Worm (Caenorhabditis elegans) whole organism, L4 larva: ENCODE measurements around the gene F23A7.3.
A peak's percentile ranks its signal among the peaks of the same experiment; 100 is the strongest.

ENCODE experiments used
- F37D6.2 ChIP-seq: sonication (generic microtip); optimal IDR thresholded peaks from 2 replicates; lab custom pipeline; 2016; ENCODE audit warnings: mild to moderate bottlenecking, missing genetic modification characterization, missing compliant biosample characterization
- R02D3.7 ChIP-seq: fragments of 150-350 bp; sonication (generic microtip); optimal IDR thresholded peaks from 3 replicates; lab custom pipeline; 2014; ENCODE audit warnings: missing biosample characterization, missing genetic modification characterization
- T20F7.1 ChIP-seq: fragments of 200-800 bp; sonication (Bioruptor generic); optimal IDR thresholded peaks from 2 replicates; lab custom pipeline; 2018; ENCODE audit warnings: mild to moderate bottlenecking, missing genetic modification characterization, missing compliant biosample characterization
- T26A8.4 ChIP-seq: fragments of 200-800 bp; sonication (Bioruptor generic); IDR thresholded peaks from 2 replicates; pipeline ENCODE4 v1.3.6; 2022; ENCODE audit warnings: missing genetic modification characterization, missing compliant biosample characterization
- Y48G9A.11 ChIP-seq: fragments of 200-800 bp; sonication (Bioruptor generic); IDR thresholded peaks from 2 replicates; pipeline ENCODE4 v1.3.6; 2022; ENCODE audit warnings: missing genetic modification reagents, missing genetic modification characterization, missing compliant biosample characterization
- Y5F2A.4 ChIP-seq: fragments of 200-800 bp; sonication (Bioruptor generic); optimal IDR thresholded peaks from 2 replicates; lab custom pipeline; 2018; ENCODE audit warnings: mild to moderate bottlenecking, missing genetic modification characterization, missing compliant biosample characterization
- Y75B8A.6 ChIP-seq: fragments of 200-800 bp; sonication (Bioruptor generic); IDR thresholded peaks from 2 replicates; pipeline ENCODE4 v1.3.6; 2022; ENCODE audit warnings: missing genetic modification reagents, missing genetic modification characterization, missing compliant biosample characterization
- aly-2 ChIP-seq: sonication (generic microtip); optimal IDR thresholded peaks from 2 replicates; lab custom pipeline; 2018; ENCODE audit warnings: missing biosample characterization, missing genetic modification characterization
- arid-1 ChIP-seq: fragments of 200-800 bp; sonication (Bioruptor generic); conservative IDR thresholded peaks from 2 replicates; pipeline ENCODE4 v1.3.6; 2022; ENCODE audit warnings: missing genetic modification reagents, missing genetic modification characterization, missing compliant biosample characterization
- ceh-20 ChIP-seq: fragments of 200-800 bp; sonication (Bioruptor generic); IDR thresholded peaks from 2 replicates; pipeline ENCODE4 v1.3.6; 2022; ENCODE audit warnings: missing genetic modification reagents, missing genetic modification characterization, missing compliant biosample characterization
- ceh-62 ChIP-seq: sonication (generic microtip); optimal IDR thresholded peaks from 2 replicates; lab custom pipeline; 2017; ENCODE audit warnings: missing biosample characterization, missing genetic modification characterization
- ceh-82 ChIP-seq: sonication (generic microtip); optimal IDR thresholded peaks from 2 replicates; lab custom pipeline; 2017; ENCODE audit warnings: missing biosample characterization, missing genetic modification characterization
- daf-12 ChIP-seq: fragments of 150-350 bp; optimal IDR thresholded peaks from 2 replicates; lab custom pipeline; 2014; ENCODE audit warnings: missing biosample characterization, missing genetic modification reagents, missing genetic modification characterization
- daf-16 ChIP-seq, 3 experiments: sonication (generic microtip); optimal IDR thresholded peaks; 2 replicates each; lab custom pipeline; 2016 to 2017; ENCODE audit warnings: missing genetic modification characterization in 3 of 3, missing genetic modification reagents in 3 of 3, mild to moderate bottlenecking in 2 of 3, missing compliant biosample characterization in 2 of 3, missing biosample characterization in 1 of 3, moderate library complexity in 1 of 3
- dmd-9 ChIP-seq: fragments of 200-800 bp; sonication (Bioruptor generic); IDR thresholded peaks from 2 replicates; pipeline ENCODE4 v1.3.6; 2022; ENCODE audit warnings: missing genetic modification reagents, missing genetic modification characterization, missing compliant biosample characterization
- dpl-1 ChIP-seq: fragments of 150-350 bp; optimal IDR thresholded peaks from 2 replicates; lab custom pipeline; 2014; ENCODE audit warnings: missing biosample characterization, missing genetic modification reagents, missing genetic modification characterization
- duxl-1 ChIP-seq: sonication (generic microtip); optimal IDR thresholded peaks from 2 replicates; lab custom pipeline; 2016; ENCODE audit warnings: mild to moderate bottlenecking, missing genetic modification characterization, moderate library complexity, missing compliant biosample characterization; ENCODE audit not compliant: poor library complexity
- dve-1 ChIP-seq: sonication (generic microtip); optimal IDR thresholded peaks from 2 replicates; lab custom pipeline; 2017; ENCODE audit warnings: antibody characterized with exemption, mild to moderate bottlenecking, missing genetic modification characterization, missing compliant biosample characterization; ENCODE audit not compliant: insufficient read depth
- egl-27 ChIP-seq: sonication (generic microtip); optimal IDR thresholded peaks from 3 replicates; lab custom pipeline; 2017; ENCODE audit warnings: missing biosample characterization, missing genetic modification reagents, missing genetic modification characterization
- egl-43 ChIP-seq: fragments of 200-800 bp; sonication (Bioruptor generic); IDR thresholded peaks from 2 replicates; pipeline ENCODE4 v1.3.6; 2022; ENCODE audit warnings: missing genetic modification reagents, missing genetic modification characterization, missing compliant biosample characterization
- fkh-10 ChIP-seq: fragments of 150-350 bp; optimal IDR thresholded peaks from 2 replicates; lab custom pipeline; 2014; ENCODE audit warnings: missing biosample characterization, missing genetic modification reagents, missing genetic modification characterization
- fos-1 ChIP-seq: fragments of 150-350 bp; optimal IDR thresholded peaks from 2 replicates; lab custom pipeline; 2014; ENCODE audit warnings: missing biosample characterization, missing genetic modification characterization
- gei-8 ChIP-seq: fragments of 200-800 bp; sonication (Bioruptor generic); optimal IDR thresholded peaks from 2 replicates; lab custom pipeline; 2018; ENCODE audit warnings: mild to moderate bottlenecking, missing genetic modification characterization, missing compliant biosample characterization
- hlh-11 ChIP-seq: fragments of 200-800 bp; sonication (Bioruptor generic); optimal IDR thresholded peaks from 2 replicates; lab custom pipeline; 2018; ENCODE audit warnings: mild to moderate bottlenecking, missing genetic modification characterization, missing compliant biosample characterization
- hlh-30 ChIP-seq: sonication (generic microtip); optimal IDR thresholded peaks from 2 replicates; lab custom pipeline; 2017; ENCODE audit warnings: antibody characterized with exemption, mild to moderate bottlenecking, missing genetic modification characterization, missing compliant biosample characterization; ENCODE audit not compliant: insufficient read depth
- lim-7 ChIP-seq: fragments of 200-800 bp; sonication (Bioruptor generic); IDR thresholded peaks from 2 replicates; pipeline ENCODE4 v1.3.6; 2022; ENCODE audit warnings: missing genetic modification characterization, missing compliant biosample characterization
- lin-15B ChIP-seq: fragments of 150-350 bp; sonication (generic microtip); optimal IDR thresholded peaks from 3 replicates; lab custom pipeline; 2014; ENCODE audit warnings: missing biosample characterization, missing genetic modification characterization
- lin-29 ChIP-seq: fragments of 200-800 bp; sonication (Bioruptor generic); IDR thresholded peaks from 2 replicates; pipeline ENCODE4 v1.3.6; 2022; ENCODE audit warnings: missing genetic modification reagents, missing genetic modification characterization, missing compliant biosample characterization
- lsy-2 ChIP-seq, 2 experiments: fragments of 150-350 bp in 1 of 2; sonication (generic microtip) in 1 of 2; optimal IDR thresholded peaks; 2 replicates each; lab custom pipeline; 2014 to 2017; ENCODE audit warnings: missing biosample characterization in 2 of 2, missing genetic modification characterization in 2 of 2
- mdl-1 ChIP-seq, 2 experiments: fragments of 150-350 bp in 1 of 2; sonication (generic microtip) in 1 of 2; optimal IDR thresholded peaks; 2 replicates each; lab custom pipeline; 2014 to 2017; ENCODE audit warnings: missing biosample characterization in 2 of 2, missing genetic modification characterization in 2 of 2
- mxl-2 ChIP-seq: fragments of 200-800 bp; sonication (Bioruptor generic); conservative IDR thresholded peaks from 2 replicates; pipeline ENCODE4 v1.3.6; 2022; ENCODE audit warnings: missing genetic modification reagents, missing genetic modification characterization, missing compliant biosample characterization
- nhr-10 ChIP-seq: fragments of 150-350 bp; optimal IDR thresholded peaks from 2 replicates; lab custom pipeline; 2014; ENCODE audit warnings: missing biosample characterization, missing genetic modification characterization
- nhr-237 ChIP-seq: sonication (generic microtip); optimal IDR thresholded peaks from 2 replicates; lab custom pipeline; 2017; ENCODE audit warnings: missing biosample characterization, missing genetic modification characterization
- nhr-41 ChIP-seq: fragments of 200-800 bp; sonication (Bioruptor generic); IDR thresholded peaks from 2 replicates; pipeline ENCODE4 v1.3.6; 2022; ENCODE audit warnings: missing genetic modification reagents, missing genetic modification characterization, missing compliant biosample characterization
- nhr-48 ChIP-seq: sonication (generic microtip); optimal IDR thresholded peaks from 2 replicates; lab custom pipeline; 2016; ENCODE audit warnings: mild to moderate bottlenecking, missing genetic modification characterization, missing compliant biosample characterization
- nhr-6 ChIP-seq: fragments of 150-350 bp; optimal IDR thresholded peaks from 2 replicates; lab custom pipeline; 2014; ENCODE audit warnings: missing biosample characterization, missing genetic modification characterization
- nhr-77 ChIP-seq: fragments of 150-350 bp; optimal IDR thresholded peaks from 2 replicates; lab custom pipeline; 2014; ENCODE audit warnings: missing biosample characterization, missing genetic modification characterization
- pqm-1 ChIP-seq: sonication (generic microtip); optimal IDR thresholded peaks from 2 replicates; lab custom pipeline; 2017; ENCODE audit warnings: missing biosample characterization, missing genetic modification characterization
- saeg-2 ChIP-seq: fragments of 200-800 bp; sonication (Bioruptor generic); IDR thresholded peaks from 2 replicates; pipeline ENCODE4 v1.3.6; 2022; ENCODE audit warnings: missing genetic modification reagents, missing genetic modification characterization, missing compliant biosample characterization
- set-16 ChIP-seq: fragments of 200-800 bp; sonication (Bioruptor generic); IDR thresholded peaks from 2 replicates; pipeline ENCODE4 v1.3.6; 2022; ENCODE audit warnings: missing genetic modification reagents, missing genetic modification characterization, missing compliant biosample characterization
- skn-1 ChIP-seq: fragments of 150-350 bp; optimal IDR thresholded peaks from 2 replicates; lab custom pipeline; 2014; ENCODE audit warnings: missing biosample characterization, missing genetic modification characterization
- snpc-1.2 ChIP-seq: fragments of 200-800 bp; sonication (Bioruptor generic); IDR thresholded peaks from 2 replicates; pipeline ENCODE4 v1.3.6; 2022; ENCODE audit warnings: missing genetic modification reagents, missing genetic modification characterization, missing compliant biosample characterization
- snpc-4 ChIP-seq: fragments of 150-350 bp; optimal IDR thresholded peaks from 2 replicates; lab custom pipeline; 2014; ENCODE audit warnings: missing biosample characterization, missing genetic modification characterization
- spr-1 ChIP-seq: sonication (generic microtip); optimal IDR thresholded peaks from 2 replicates; lab custom pipeline; 2016; ENCODE audit warnings: mild to moderate bottlenecking, missing genetic modification characterization, missing compliant biosample characterization
- unc-130 ChIP-seq: sonication (generic microtip); optimal IDR thresholded peaks from 2 replicates; lab custom pipeline; 2016; ENCODE audit warnings: missing genetic modification reagents, missing genetic modification characterization, missing compliant biosample characterization
- unc-62 ChIP-seq, 3 experiments: fragments of 150-350 bp in 1 of 3; sonication (generic microtip); optimal IDR thresholded peaks in 2 of 3; peaks in 1 of 3; 1 replicate in 1 of 3; 2 replicates in 2 of 3; lab custom pipeline; 2014 to 2017; ENCODE audit warnings: missing biosample characterization in 3 of 3, missing genetic modification characterization in 3 of 3, missing genetic modification reagents in 3 of 3, missing genotype in 1 of 3
- zfp-2 ChIP-seq: sonication (generic microtip); optimal IDR thresholded peaks from 2 replicates; lab custom pipeline; 2016; ENCODE audit warnings: mild to moderate bottlenecking, missing genetic modification characterization, missing compliant biosample characterization
- zip-11 ChIP-seq: fragments of 200-800 bp; sonication (Bioruptor generic); IDR thresholded peaks from 2 replicates; pipeline ENCODE4 v1.3.6; 2022; ENCODE audit warnings: missing genetic modification characterization, missing compliant biosample characterization
- zip-2 ChIP-seq: fragments of 150-350 bp; optimal IDR thresholded peaks from 2 replicates; lab custom pipeline; 2014; ENCODE audit warnings: missing biosample characterization, missing genetic modification characterization
- ztf-11 ChIP-seq: fragments of 150-350 bp; optimal IDR thresholded peaks from 2 replicates; lab custom pipeline; 2014; ENCODE audit warnings: missing biosample characterization, missing genetic modification characterization
- ztf-7 ChIP-seq: fragments of 150-350 bp; optimal IDR thresholded peaks from 2 replicates; lab custom pipeline; 2014; ENCODE audit warnings: missing biosample characterization, missing genetic modification characterization

F23A7.3 gene

DNA sequence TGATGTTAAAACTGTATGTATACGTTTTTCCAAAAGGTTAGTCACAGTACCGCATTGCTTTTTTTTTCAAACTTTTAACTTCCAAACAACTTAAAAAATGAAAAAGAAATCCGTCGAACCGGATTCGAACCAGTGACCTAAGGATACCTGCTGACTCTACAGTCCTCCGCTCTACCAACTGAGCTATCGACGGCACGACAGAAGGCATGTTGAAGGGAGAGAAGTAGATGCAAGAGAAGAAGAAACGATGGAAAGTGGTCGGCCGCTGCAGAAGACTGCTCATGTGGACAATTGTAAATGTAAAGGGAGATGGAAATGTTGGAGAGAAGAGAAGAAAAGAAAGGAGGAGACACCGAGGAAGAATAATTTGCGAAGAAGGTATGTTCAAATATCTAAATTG, 10.2 kb upstream of the F23A7.3 start (continued):
- peak; percentile 87 for TF ChIP-seq Y5F2A.4
- TF ChIP-seq daf-12 (tag; lab: Kevin White, UChicago): no peak
- peak; percentile 64 for TF ChIP-seq set-16 (GFP tag; lab: Robert Waterston, UW)
- TF ChIP-seq unc-62 (GFP tag; optimal IDR thresholded peaks at IDR 0.05 in 1 of 2; lab: Kevin White, UChicago): peak; percentile 2 to 59
- no peak for TF ChIP-seq unc-62 (tag; optimal IDR thresholded peaks at IDR 0.05; lab: Kevin White, UChicago)
- TF ChIP-seq ceh-82 (tag; lab: Kevin White, UChicago): no peak
- TF ChIP-seq nhr-237 (tag; lab: Kevin White, UChicago): peak; percentile 55
- TF ChIP-seq lsy-2 (tag; optimal IDR thresholded peaks at IDR 0.05; lab: Kevin White, UChicago): peak; percentile 71 to 80
- TF ChIP-seq snpc-4 (tag; lab: Kevin White, UChicago): peak; percentile 31
- TF ChIP-seq dpl-1: peak; percentile 59
- peak; percentile 82 for TF ChIP-seq nhr-77 (tag; lab: Kevin White, UChicago)
- peak; percentile 96 for TF ChIP-seq saeg-2 (GFP tag; lab: Robert Waterston, UW)
- TF ChIP-seq zip-2 (tag; lab: Kevin White, UChicago): peak; percentile 89
- TF ChIP-seq Y48G9A.11 (GFP tag; lab: Robert Waterston, UW): peak; percentile 77
- peak; percentile 85 for TF ChIP-seq hlh-11 (tag; lab: Kevin White, UChicago)
- TF ChIP-seq zip-11: peak; percentile 86
- peak; percentile 93 for TF ChIP-seq F37D6.2 (tag; lab: Kevin White, UChicago)
- TF ChIP-seq skn-1: no peak
- TF ChIP-seq nhr-48 (tag; lab: Kevin White, UChicago): peak; percentile 76
- TF ChIP-seq dmd-9: peak; percentile 86
- TF ChIP-seq egl-27: no peak
- no peak for TF ChIP-seq R02D3.7 (tag; lab: Kevin White, UChicago)
- peak; percentile 70; the same call in 1 of the 2 replicates for TF ChIP-seq nhr-41 (GFP tag; lab: Robert Waterston, UW)
- peak; percentile 93 for TF ChIP-seq ceh-20 (GFP tag; lab: Robert Waterston, UW)
- TF ChIP-seq pqm-1 (tag; lab: Kevin White, UChicago): no peak
- TF ChIP-seq daf-16 (GFP tag; optimal IDR thresholded peaks at IDR 0.05; lab: Kevin White, UChicago): peak; percentile 91 to 92
- peak; percentile 77 for TF ChIP-seq daf-16 (tag; optimal IDR thresholded peaks at IDR 0.05; lab: Kevin White, UChicago)
- TF ChIP-seq zfp-2 (tag; lab: Kevin White, UChicago): peak; percentile 52
- no peak for TF ChIP-seq ceh-62
- peak; percentile 75 for TF ChIP-seq mxl-2 (GFP tag; lab: Robert Waterston, UW)
- TF ChIP-seq gei-8 (GFP tag; lab: Kevin White, UChicago): peak; percentile 57
- TF ChIP-seq mdl-1 (tag; optimal IDR thresholded peaks at IDR 0.05; lab: Kevin White, UChicago): peak in 1 of 2 experiments; percentile 28
- peak; percentile 89 for TF ChIP-seq dve-1 (tag; lab: Kevin White, UChicago)
- TF ChIP-seq arid-1: peak; percentile 85
- peak; percentile 93 for TF ChIP-seq hlh-30 (tag; lab: Kevin White, UChicago)
- peak; percentile 99 for TF ChIP-seq egl-43 (GFP tag; lab: Robert Waterston, UW)
- TF ChIP-seq ztf-11 (tag; lab: Kevin White, UChicago): no peak
- peak; percentile 85; the same call in 1 of the 2 replicates for TF ChIP-seq Y75B8A.6
- peak; percentile 87 for TF ChIP-seq lin-29 (GFP tag; lab: Robert Waterston, UW)
- peak; percentile 95 for TF ChIP-seq T26A8.4 (GFP tag; lab: Robert Waterston, UW)
- peak; percentile 96 for TF ChIP-seq lim-7
- TF ChIP-seq nhr-6 (tag; lab: Kevin White, UChicago): peak; percentile 90
- peak; percentile 89 for TF ChIP-seq spr-1 (tag; lab: Kevin White, UChicago)
- peak; percentile 90 for TF ChIP-seq ztf-7
- TF ChIP-seq T20F7.1 (GFP tag; lab: Kevin White, UChicago): peak; percentile 80
- peak; percentile 26 for TF ChIP-seq nhr-10
- TF ChIP-seq fos-1 (tag; lab: Kevin White, UChicago): no peak
- TF ChIP-seq duxl-1 (tag; lab: Kevin White, UChicago): peak; percentile 96
- TF ChIP-seq unc-130 (GFP tag; lab: Kevin White, UChicago): peak; percentile 48
- TF ChIP-seq snpc-1.2 (GFP tag; lab: Robert Waterston, UW): peak; percentile 88
- TF ChIP-seq fkh-10: peak; percentile 44
- no peak for TF ChIP-seq aly-2 (tag; lab: Kevin White, UChicago)
- no peak for TF ChIP-seq lin-15B (tag; lab: Kevin White, UChicago)
